Worm (Caenorhabditis elegans) whole organism, L4 larva: ENCODE measurements around the gene R10E4.3.

Source experiments
- aha-1 ChIP-seq: fragments of 150-350 bp; peaks from one replicate; lab custom pipeline; 2014; ENCODE audit warnings: missing biosample characterization, missing genetic modification characterization
- dmd-6 ChIP-seq: fragments of 200-800 bp; sonication (Bioruptor generic); IDR thresholded peaks from 2 replicates; pipeline ENCODE4 v1.3.6; 2022; ENCODE audit warnings: missing genetic modification reagents, missing genetic modification characterization, missing compliant biosample characterization
- fkh-10 ChIP-seq: fragments of 150-350 bp; optimal IDR thresholded peaks from 2 replicates; lab custom pipeline; 2014; ENCODE audit warnings: missing biosample characterization, missing genetic modification reagents, missing genetic modification characterization
- nhr-28 ChIP-seq: fragments of 150-350 bp; optimal IDR thresholded peaks from 2 replicates; lab custom pipeline; 2014; ENCODE audit warnings: missing biosample characterization, missing genetic modification characterization
- pqm-1 ChIP-seq: sonication (generic microtip); optimal IDR thresholded peaks from 2 replicates; lab custom pipeline; 2017; ENCODE audit warnings: missing biosample characterization, missing genetic modification characterization
- zag-1 ChIP-seq: fragments of 150-350 bp; optimal IDR thresholded peaks from 2 replicates; lab custom pipeline; 2014; ENCODE audit warnings: missing biosample characterization, missing genetic modification characterization

ce11 chrIII:4294153-4294862, 7.0 kb upstream of the R10E4.3 start, which contains the start of the genes nth-1 and R10E4.7:
- TF ChIP-seq fkh-10 (no peak), zag-1 (tag; lab: Kevin White, UChicago) (no peak), nhr-28 (tag; lab: Kevin White, UChicago) (no peak), aha-1 (tag; lab: Kevin White, UChicago) (no peak), pqm-1 (tag; lab: Kevin White, UChicago) (no peak), dmd-6 (GFP tag; lab: Robert Waterston, UW) (no peak)
